Fruit fly (Drosophila melanogaster): ENCODE measurements around the gene mge.

Gene mge

dm6 chr3L:3952468-3952867, 42.7 kb upstream of the mge start, which contains the start of gene CG14984 (continued):
- no peak for TF ChIP-seq Dp (GFP tag; optimal IDR thresholded peaks at IDR 0.05)
- TF ChIP-seq CG4328 (GFP tag; optimal IDR thresholded peaks at IDR 0.05), result no peak
- no peak for TF ChIP-seq crp (GFP tag; optimal IDR thresholded peaks at IDR 0.05)
- no peak for TF ChIP-seq CG34422 (GFP tag; IDR thresholded peaks at IDR 0.05)
- TF ChIP-seq CG13775 (GFP tag; optimal IDR thresholded peaks at IDR 0.05), result no peak
- TF ChIP-seq CG32532 (GFP tag; IDR thresholded peaks at IDR 0.05), result peak; percentile 76
- peak; percentile 74 for TF ChIP-seq gro (GFP tag; optimal IDR thresholded peaks at IDR 0.05)
- TF ChIP-seq Fer3 (tag; optimal IDR thresholded peaks at IDR 0.05), result peak; percentile 63
- TF ChIP-seq p53 (GFP tag; optimal IDR thresholded peaks at IDR 0.05), result no peak
- no peak for TF ChIP-seq Fer2 (tag; optimal IDR thresholded peaks at IDR 0.05)
- TF ChIP-seq so (GFP tag; IDR thresholded peaks at IDR 0.05), result no peak
- no peak for TF ChIP-seq MESR4 (GFP tag; optimal IDR thresholded peaks at IDR 0.05)
- no peak for TF ChIP-seq tna (GFP tag; IDR thresholded peaks at IDR 0.05; ENCODE audit: partially characterized antibody)
- TF ChIP-seq fd102C (GFP tag; optimal IDR thresholded peaks at IDR 0.05), result no peak
- no peak for TF ChIP-seq CG16779 (GFP tag; IDR thresholded peaks at IDR 0.05)
- TF ChIP-seq CG9437 (GFP tag; optimal IDR thresholded peaks at IDR 0.05), result no peak
- peak; percentile 54 for TF ChIP-seq zfh2 (GFP tag; optimal IDR thresholded peaks at IDR 0.05)
- no peak for TF ChIP-seq croc (GFP tag; conservative IDR thresholded peaks at IDR 0.05)
- peak; percentile 37 for TF ChIP-seq CG6765 (GFP tag; optimal IDR thresholded peaks at IDR 0.05)
- TF ChIP-seq CG14441 (GFP tag; IDR thresholded peaks at IDR 0.05), result 0 out of 2 replicates have a peak, but pooled peaks have one; percentile 16
- no peak for TF ChIP-seq hb (GFP tag; IDR thresholded peaks at IDR 0.05; ENCODE audit: partially characterized antibody)
- peak; percentile 28 for TF ChIP-seq pho (GFP tag; optimal IDR thresholded peaks at IDR 0.05)
- TF ChIP-seq Hr3 (GFP tag; optimal IDR thresholded peaks at IDR 0.05), result no peak
- no peak for TF ChIP-seq btn (GFP tag; optimal IDR thresholded peaks at IDR 0.05)
- TF ChIP-seq CG6654 (GFP tag; optimal IDR thresholded peaks at IDR 0.05), result no peak
- TF ChIP-seq CG3838 (GFP tag; optimal IDR thresholded peaks at IDR 0.05), result no peak
- no peak for TF ChIP-seq slou (GFP tag; optimal IDR thresholded peaks at IDR 0.05)
- TF ChIP-seq CG8281 (tag; optimal IDR thresholded peaks at IDR 0.05), result no peak
- no peak for TF ChIP-seq fd64A (GFP tag; optimal IDR thresholded peaks at IDR 0.05)
- peak; percentile 29 for TF ChIP-seq CG17359 (tag; optimal IDR thresholded peaks at IDR 0.05)
- TF ChIP-seq eyg (GFP tag; optimal IDR thresholded peaks at IDR 0.05), result no peak
- TF ChIP-seq psq (GFP tag; optimal IDR thresholded peaks at IDR 0.05), result no peak
- no peak for TF ChIP-seq D19A (tag; optimal IDR thresholded peaks at IDR 0.05)
- no peak for TF ChIP-seq CG8944 (GFP tag; optimal IDR thresholded peaks at IDR 0.05)
- no peak for TF ChIP-seq Spps (tag; optimal IDR thresholded peaks at IDR 0.05)
- peak; percentile 32 to 42 for TF ChIP-seq dpn (GFP tag; optimal IDR thresholded peaks at IDR 0.05)
- TF ChIP-seq CG11695 (GFP tag; IDR thresholded peaks at IDR 0.05), result no peak
- TF ChIP-seq MTF-1 (GFP tag; optimal IDR thresholded peaks at IDR 0.05; ENCODE audit: borderline replicate concordance), result no peak
- TF ChIP-seq CG12104 (GFP tag; optimal IDR thresholded peaks at IDR 0.05), result no peak
- no peak for TF ChIP-seq CG10979 (tag; optimal IDR thresholded peaks at IDR 0.05)
- no peak for TF ChIP-seq maf-S (GFP tag; optimal IDR thresholded peaks at IDR 0.05)
- TF ChIP-seq Gug (GFP tag; IDR thresholded peaks at IDR 0.05), result peak; percentile 57; the same call in 2 of the 4 replicates
- TF ChIP-seq Atf-2 (GFP tag; optimal IDR thresholded peaks at IDR 0.05), result no peak
- TF ChIP-seq gfzf (GFP tag; optimal IDR thresholded peaks at IDR 0.05), result no peak
- no peak for TF ChIP-seq bigmax (GFP tag; optimal IDR thresholded peaks at IDR 0.05)
- peak; percentile 71; the same call in 2 of the 3 replicates for TF ChIP-seq CG11456 (GFP tag; IDR thresholded peaks at IDR 0.05)
- TF ChIP-seq CG12071 (GFP tag; optimal IDR thresholded peaks at IDR 0.05), result no peak
- TF ChIP-seq Eip74EF (GFP tag; optimal IDR thresholded peaks at IDR 0.05), result no peak
- TF ChIP-seq Oli (tag; optimal IDR thresholded peaks at IDR 0.05), result no peak
- no peak for TF ChIP-seq corto (GFP tag; optimal IDR thresholded peaks at IDR 0.05)

All from whole organism, embryonic.